Fruit fly (Drosophila melanogaster): ENCODE data around the gene CG13484.

The CG13484 gene

dm6 chr3L:14049620-14050253 is 3.1 kb downstream of the CG13484 start, which contains the start of gene Neurl4:
TSS of gene Neurl4 (minus strand) at chr3L:14049892.
- no peak for TF ChIP-seq jim (GFP tag; optimal IDR thresholded peaks at IDR 0.05)
- peak; percentile 66 for TF ChIP-seq ey (GFP tag; optimal IDR thresholded peaks at IDR 0.05)
- peak; percentile 66 for TF ChIP-seq OdsH (GFP tag; optimal IDR thresholded peaks at IDR 0.05)
- no peak for TF ChIP-seq dl (GFP tag; optimal IDR thresholded peaks at IDR 0.05; ENCODE audit: insufficient read depth in 1 of 2, partially characterized antibody in 2 of 2)
- no peak for TF ChIP-seq dsf (GFP tag; optimal IDR thresholded peaks at IDR 0.05; ENCODE audit: borderline replicate concordance)
- no peak for TF ChIP-seq Vsx2 (GFP tag; optimal IDR thresholded peaks at IDR 0.05; ENCODE audit: partially characterized antibody)
- peak; percentile 51 for TF ChIP-seq psq (GFP tag; optimal IDR thresholded peaks at IDR 0.05)
- no peak for TF ChIP-seq pan (optimal IDR thresholded peaks at IDR 0.05)
- peak; percentile 35 for TF ChIP-seq GATAd (GFP tag; optimal IDR thresholded peaks at IDR 0.05)
- no peak for TF ChIP-seq Rel (GFP tag; optimal IDR thresholded peaks at IDR 0.05)
- peak; percentile 42 for TF ChIP-seq Rel (tag; optimal IDR thresholded peaks at IDR 0.05)
- TF ChIP-seq woc (GFP tag; optimal IDR thresholded peaks at IDR 0.05): no peak
- peak; percentile 3 for TF ChIP-seq CG9705 (GFP tag; optimal IDR thresholded peaks at IDR 0.05)
- no peak for TF ChIP-seq brk (GFP tag; optimal IDR thresholded peaks at IDR 0.05)
- TF ChIP-seq tai (GFP tag; optimal IDR thresholded peaks at IDR 0.05): no peak
- TF ChIP-seq HLH106 (tag; optimal IDR thresholded peaks at IDR 0.05): peak; percentile 77
- no peak for TF ChIP-seq br (GFP tag; optimal IDR thresholded peaks at IDR 0.05)

DNA sequence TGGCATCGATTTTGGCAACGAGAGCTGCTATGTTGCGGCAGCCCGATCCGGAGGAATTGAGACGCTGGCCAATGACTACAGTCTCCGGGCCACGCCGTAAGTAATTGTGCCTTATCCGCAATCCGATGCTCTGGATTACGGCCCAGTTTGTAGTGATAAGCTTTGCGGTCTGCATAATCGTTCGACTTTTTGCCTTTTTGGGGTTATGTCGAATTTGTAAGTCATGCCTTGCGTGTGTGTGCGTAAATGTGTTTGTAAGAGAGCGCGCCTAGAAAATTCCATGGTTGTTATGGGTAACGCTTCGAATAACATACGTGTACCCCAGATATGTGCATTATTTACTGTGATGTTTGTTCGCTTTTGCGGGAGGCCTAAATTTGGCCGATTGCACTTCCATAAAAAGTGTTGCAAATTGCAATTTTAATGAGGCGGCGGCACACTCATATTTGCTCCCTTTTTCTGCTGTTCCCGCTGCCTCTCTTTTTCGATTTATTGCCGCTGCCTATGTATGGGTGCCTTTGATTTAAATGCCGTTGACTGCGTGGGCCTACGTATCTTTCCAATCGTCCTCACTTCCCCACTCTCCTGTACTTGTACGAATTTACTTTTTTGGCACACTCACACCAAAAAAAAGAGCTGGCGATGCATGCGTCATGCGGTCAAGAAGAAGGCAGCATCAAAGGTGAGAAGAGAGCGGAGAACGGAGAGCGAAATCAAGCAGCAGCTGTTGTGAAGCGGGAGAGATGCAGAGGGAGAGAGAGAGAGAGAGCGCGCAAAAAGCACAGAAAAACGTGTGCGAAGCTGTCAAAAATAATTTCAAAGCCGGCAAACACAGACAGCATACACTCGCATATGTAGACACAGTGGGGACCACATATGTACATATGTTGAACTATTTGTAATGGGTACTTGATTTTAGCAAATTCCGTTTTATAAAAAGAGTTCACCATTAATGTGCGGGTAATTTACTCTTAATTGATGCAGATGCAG is 14.9 kb downstream of the CG13484 start:
- TF ChIP-seq dl (GFP tag; optimal IDR thresholded peaks at IDR 0.05; ENCODE audit: insufficient read depth in 1 of 2, partially characterized antibody in 2 of 2): peak in 1 of 2 experiments; percentile 68
- no peak for TF ChIP-seq Myc (optimal IDR thresholded peaks at IDR 0.05)
- no peak for TF ChIP-seq Abd-B (GFP tag; optimal IDR thresholded peaks at IDR 0.05)
- no peak for TF ChIP-seq HLH106 (tag; optimal IDR thresholded peaks at IDR 0.05)
- peak; percentile 62 for TF ChIP-seq sage (GFP tag; optimal IDR thresholded peaks at IDR 0.05)
- no peak for TF ChIP-seq Dfd (GFP tag; optimal IDR thresholded peaks at IDR 0.05)
- no peak for TF ChIP-seq Jra (GFP tag; optimal IDR thresholded peaks at IDR 0.05)
- TF ChIP-seq Rel (GFP tag; optimal IDR thresholded peaks at IDR 0.05): no peak
- peak; percentile 78 for TF ChIP-seq Rel (tag; optimal IDR thresholded peaks at IDR 0.05)
- peak; percentile 56 for TF ChIP-seq Vsx2 (GFP tag; optimal IDR thresholded peaks at IDR 0.05; ENCODE audit: partially characterized antibody)
- no peak for TF ChIP-seq tai (GFP tag; optimal IDR thresholded peaks at IDR 0.05)
- TF ChIP-seq rgr (GFP tag; optimal IDR thresholded peaks at IDR 0.05): no peak
- no peak for TF ChIP-seq N (GFP tag; optimal IDR thresholded peaks at IDR 0.05)
- no peak for TF ChIP-seq lola (GFP tag; optimal IDR thresholded peaks at IDR 0.05)
- TF ChIP-seq Dif (GFP tag; optimal IDR thresholded peaks at IDR 0.05; ENCODE audit: partially characterized antibody): peak; percentile 75
- TF ChIP-seq psq (GFP tag; optimal IDR thresholded peaks at IDR 0.05): peak; percentile 39
- TF ChIP-seq foxo (GFP tag; optimal IDR thresholded peaks at IDR 0.05): peak in 1 of 2 experiments; percentile 18
- TF ChIP-seq OdsH (GFP tag; optimal IDR thresholded peaks at IDR 0.05): peak; percentile 1
- no peak for TF ChIP-seq pan (optimal IDR thresholded peaks at IDR 0.05)
- TF ChIP-seq Hr83 (GFP tag; optimal IDR thresholded peaks at IDR 0.05; ENCODE audit: poor library complexity, severe bottlenecking): no peak
- TF ChIP-seq h (GFP tag; optimal IDR thresholded peaks at IDR 0.05): peak; percentile 21
- TF ChIP-seq CG32264 (GFP tag; optimal IDR thresholded peaks at IDR 0.05): peak; percentile 29
- TF ChIP-seq Hr78 (GFP tag; optimal IDR thresholded peaks at IDR 0.05): no peak

dm6 chr3L:14036867-14037313 is 16.0 kb downstream of the CG13484 start, which contains the start of gene Hsp110:
TSS of gene Hsp110 (plus strand) at chr3L:14037019.
- peak; percentile 39 for TF ChIP-seq Sp1 (GFP tag; optimal IDR thresholded peaks at IDR 0.05)
- TF ChIP-seq jim (GFP tag; optimal IDR thresholded peaks at IDR 0.05): peak; percentile 51
- TF ChIP-seq rgr (GFP tag; optimal IDR thresholded peaks at IDR 0.05): peak; percentile 62
- peak; percentile 18 for TF ChIP-seq GATAd (GFP tag; optimal IDR thresholded peaks at IDR 0.05)
- TF ChIP-seq Vsx2 (GFP tag; optimal IDR thresholded peaks at IDR 0.05; ENCODE audit: partially characterized antibody): no peak
- no peak for TF ChIP-seq Rel (GFP tag; optimal IDR thresholded peaks at IDR 0.05)
- TF ChIP-seq Rel (tag; optimal IDR thresholded peaks at IDR 0.05): peak; percentile 30
- TF ChIP-seq CG32264 (GFP tag; optimal IDR thresholded peaks at IDR 0.05): peak; percentile 7
- TF ChIP-seq Hnf4 (GFP tag; optimal IDR thresholded peaks at IDR 0.05): peak; percentile 83
- TF ChIP-seq fru (GFP tag; optimal IDR thresholded peaks at IDR 0.05): no peak
- peak; percentile 67 for TF ChIP-seq Hr83 (GFP tag; optimal IDR thresholded peaks at IDR 0.05; ENCODE audit: poor library complexity, severe bottlenecking)
- peak; percentile 31 for TF ChIP-seq br (GFP tag; optimal IDR thresholded peaks at IDR 0.05)
- TF ChIP-seq dsf (GFP tag; optimal IDR thresholded peaks at IDR 0.05; ENCODE audit: borderline replicate concordance): peak; percentile 33
- TF ChIP-seq sage (GFP tag; optimal IDR thresholded peaks at IDR 0.05): peak; percentile 72
- peak; percentile 28 for TF ChIP-seq h (GFP tag; optimal IDR thresholded peaks at IDR 0.05)
- TF ChIP-seq Mio (GFP tag; optimal IDR thresholded peaks at IDR 0.05): no peak
- TF ChIP-seq Dif (GFP tag; optimal IDR thresholded peaks at IDR 0.05; ENCODE audit: partially characterized antibody): no peak
- peak; percentile 7 for TF ChIP-seq woc (GFP tag; optimal IDR thresholded peaks at IDR 0.05)
- no peak for TF ChIP-seq usp (GFP tag; optimal IDR thresholded peaks at IDR 0.05)
- TF ChIP-seq OdsH (GFP tag; optimal IDR thresholded peaks at IDR 0.05): peak; percentile 21
- peak; percentile 66 for TF ChIP-seq Jra (GFP tag; optimal IDR thresholded peaks at IDR 0.05)
- peak in 1 of 2 experiments; percentile 6 for TF ChIP-seq foxo (GFP tag; optimal IDR thresholded peaks at IDR 0.05)

Data from whole organism, wandering third instar larva.